Fruit fly (Drosophila melanogaster) whole organism, embryonic: ENCODE measurements around the gene Spn28Dc.

Source experiments
- Atf6 ChIP-seq: fragments of 200-800 bp; sonication (Bioruptor generic); IDR thresholded peaks from 2 replicates; pipeline ENCODE4 v1.3.6; 2022; ENCODE audit warnings: missing biosample characterization, missing genetic modification characterization
- CG10565 ChIP-seq: fragments of 200-800 bp; sonication (Bioruptor generic); optimal IDR thresholded peaks from 3 replicates; lab custom pipeline; 2016; ENCODE audit warnings: missing biosample characterization, mild to moderate bottlenecking, missing genetic modification characterization
- CG10979 ChIP-seq: fragments of 200-800 bp; sonication (Bioruptor generic); optimal IDR thresholded peaks from 2 replicates; lab custom pipeline; 2018; ENCODE audit warnings: missing biosample characterization, mild to moderate bottlenecking, missing genetic modification characterization, moderate library complexity
- CG11723 ChIP-seq: fragments of 200-800 bp; sonication (Bioruptor generic); optimal IDR thresholded peaks from 2 replicates; lab custom pipeline; 2017; ENCODE audit warnings: missing biosample characterization, mild to moderate bottlenecking, missing genetic modification characterization
- CG13296 ChIP-seq: fragments of 200-800 bp; sonication (Bioruptor generic); optimal IDR thresholded peaks from 3 replicates; lab custom pipeline; 2018; ENCODE audit warnings: missing biosample characterization, mild to moderate bottlenecking, missing genetic modification characterization
- CG14014 ChIP-seq: fragments of 200-800 bp; sonication (Bioruptor generic); IDR thresholded peaks from 2 replicates; pipeline ENCODE4 v1.3.6; 2022; ENCODE audit warnings: missing biosample characterization, missing genetic modification characterization
- CG15696 ChIP-seq: fragments of 200-800 bp; sonication (Bioruptor generic); optimal IDR thresholded peaks from 2 replicates; lab custom pipeline; 2019; ENCODE audit warnings: missing biosample characterization, mild to moderate bottlenecking, missing genetic modification characterization, moderate library complexity
- CG17186 ChIP-seq: fragments of 200-800 bp; sonication (Bioruptor generic); optimal IDR thresholded peaks from 3 replicates; lab custom pipeline; 2017; ENCODE audit warnings: missing biosample characterization, missing genetic modification reagents, missing genetic modification characterization
- CG1792 ChIP-seq: fragments of 200-800 bp; sonication (Bioruptor generic); optimal IDR thresholded peaks from 2 replicates; lab custom pipeline; 2016; ENCODE audit warnings: missing biosample characterization, missing genetic modification characterization
- CG30403 ChIP-seq: fragments of 200-800 bp; sonication (Bioruptor generic); optimal IDR thresholded peaks from 3 replicates; lab custom pipeline; 2016; ENCODE audit warnings: missing biosample characterization, missing genetic modification characterization
- CG31224 ChIP-seq: fragments of 200-800 bp; sonication (Bioruptor generic); IDR thresholded peaks from 2 replicates; pipeline ENCODE4 v1.3.6; 2022; ENCODE audit warnings: missing biosample characterization, missing genetic modification characterization
- CG4360 ChIP-seq: fragments of 200-800 bp; sonication (Bioruptor generic); IDR thresholded peaks from 2 replicates; pipeline ENCODE4 v1.3.6; 2022; ENCODE audit warnings: missing biosample characterization, missing genetic modification characterization
- CG5953 ChIP-seq: fragments of 200-800 bp; sonication (Bioruptor generic); IDR thresholded peaks from 2 replicates; pipeline ENCODE4 v1.3.6; 2022; ENCODE audit warnings: missing biosample characterization, missing genetic modification characterization
- CG6813 ChIP-seq: fragments of 200-800 bp; sonication (Bioruptor generic); optimal IDR thresholded peaks from 2 replicates; lab custom pipeline; 2017; ENCODE audit warnings: missing biosample characterization, missing genetic modification characterization, mild to moderate bottlenecking, moderate library complexity, missing genetic modification reagents
- CG6854 ChIP-seq: fragments of 200-800 bp; sonication (Bioruptor generic); optimal IDR thresholded peaks from 3 replicates; lab custom pipeline; 2017; ENCODE audit warnings: missing biosample characterization, mild to moderate bottlenecking, missing genetic modification characterization
- CG7786 ChIP-seq: fragments of 200-800 bp; sonication (Bioruptor generic); optimal IDR thresholded peaks from 2 replicates; lab custom pipeline; 2016; ENCODE audit warnings: missing biosample characterization, missing genetic modification characterization
- CG8359 ChIP-seq: fragments of 200-800 bp; sonication (Bioruptor generic); optimal IDR thresholded peaks from 2 replicates; lab custom pipeline; 2017; ENCODE audit warnings: missing biosample characterization, mild to moderate bottlenecking, missing genetic modification characterization, borderline replicate concordance
- CG9215 ChIP-seq: fragments of 200-800 bp; sonication (Bioruptor generic); IDR thresholded peaks from 2 replicates; pipeline ENCODE4 v1.3.6; 2022; ENCODE audit warnings: missing biosample characterization, missing genetic modification characterization
- CG9437 ChIP-seq: fragments of 200-800 bp; sonication (Bioruptor generic); optimal IDR thresholded peaks from 2 replicates; lab custom pipeline; 2018; ENCODE audit warnings: missing biosample characterization, mild to moderate bottlenecking, missing genetic modification characterization
- CG9817 ChIP-seq: fragments of 200-800 bp; sonication (Bioruptor generic); optimal IDR thresholded peaks from 2 replicates; lab custom pipeline; 2018; ENCODE audit warnings: missing biosample characterization, mild to moderate bottlenecking, missing genetic modification characterization, moderate library complexity
- CG9932 ChIP-seq: fragments of 200-800 bp; sonication (Bioruptor generic); IDR thresholded peaks from 2 replicates; pipeline ENCODE4 v1.3.6; 2022; ENCODE audit warnings: missing biosample characterization, missing genetic modification characterization
- CoRest ChIP-seq: fragments of 200-800 bp; sonication (Bioruptor generic); optimal IDR thresholded peaks from 3 replicates; lab custom pipeline; 2018; ENCODE audit warnings: missing biosample characterization, mild to moderate bottlenecking, missing genetic modification characterization, moderate library complexity
- H15 ChIP-seq: fragments of 200-800 bp; sonication (Bioruptor generic); IDR thresholded peaks from 3 replicates; pipeline ENCODE4 v1.3.6; 2022; ENCODE audit warnings: missing biosample characterization, missing genetic modification characterization
- MBD-R2 ChIP-seq: fragments of 200-800 bp; sonication (Bioruptor generic); IDR thresholded peaks from 2 replicates; pipeline ENCODE4 v1.3.6; 2022; ENCODE audit warnings: missing biosample characterization, missing genetic modification characterization
- Myb ChIP-seq: fragments of 200-800 bp; sonication (Bioruptor generic); optimal IDR thresholded peaks from 2 replicates; lab custom pipeline; 2016; ENCODE audit warnings: missing biosample characterization, missing genetic modification characterization
- Nf-YC ChIP-seq: fragments of 200-800 bp; optimal IDR thresholded peaks from 3 replicates; lab custom pipeline; 2019; ENCODE audit warnings: missing biosample characterization, mild to moderate bottlenecking, missing genetic modification characterization, moderate library complexity
- Oli ChIP-seq: fragments of 200-800 bp; sonication (Bioruptor generic); optimal IDR thresholded peaks from 2 replicates; lab custom pipeline; 2018; ENCODE audit warnings: missing biosample characterization, mild to moderate bottlenecking, missing genetic modification characterization, moderate library complexity
- Rfx ChIP-seq: fragments of 200-800 bp; sonication (Bioruptor generic); IDR thresholded peaks from 2 replicates; pipeline ENCODE4 v1.3.6; 2022; ENCODE audit warnings: missing biosample characterization, missing genetic modification characterization
- Spps ChIP-seq: fragments of 200-800 bp; sonication (Bioruptor generic); optimal IDR thresholded peaks from 2 replicates; lab custom pipeline; 2018; ENCODE audit warnings: missing biosample characterization, mild to moderate bottlenecking, missing genetic modification characterization
- Stat92E ChIP-seq, 3 experiments: fragments of >200 bp in 2 of 3; fragments of 200-800 bp in 1 of 3; sonication (Bioruptor generic) in 1 of 3; optimal IDR thresholded peaks; 2 replicates each; lab custom pipeline; 2017 to 2019; ENCODE audit warnings: missing biosample characterization in 3 of 3, missing genetic modification characterization in 3 of 3, mild to moderate bottlenecking in 1 of 3, moderate library complexity in 1 of 3
- Trl ChIP-seq, 3 experiments: fragments of >200 bp in 2 of 3; fragments of 200-800 bp in 1 of 3; sonication (Bioruptor generic) in 1 of 3; optimal IDR thresholded peaks; 2 replicates in 1 of 3; 3 replicates in 2 of 3; lab custom pipeline; 2016 to 2017; ENCODE audit warnings: missing biosample characterization in 1 of 3, missing genetic modification characterization in 1 of 3
- Xrp1 ChIP-seq: fragments of 200-800 bp; sonication (Bioruptor generic); IDR thresholded peaks from 2 replicates; pipeline ENCODE4 v1.3.6; 2022; ENCODE audit warnings: missing biosample characterization, missing genetic modification characterization
- ash1 ChIP-seq: fragments of 200-800 bp; sonication (Bioruptor generic); optimal IDR thresholded peaks from 2 replicates; lab custom pipeline; 2018; ENCODE audit warnings: missing biosample characterization, mild to moderate bottlenecking, missing genetic modification characterization
- danr ChIP-seq: fragments of 200-800 bp; sonication (Bioruptor generic); IDR thresholded peaks from 2 replicates; pipeline ENCODE4 v1.3.6; 2022; ENCODE audit warnings: missing biosample characterization, missing genetic modification characterization
- gcm2 ChIP-seq: fragments of 200-800 bp; sonication (Bioruptor generic); optimal IDR thresholded peaks from 2 replicates; lab custom pipeline; 2016; ENCODE audit warnings: missing biosample characterization, missing genetic modification characterization
- gfzf ChIP-seq: fragments of 200-800 bp; sonication (Bioruptor generic); optimal IDR thresholded peaks from 2 replicates; lab custom pipeline; 2016; ENCODE audit warnings: missing biosample characterization, mild to moderate bottlenecking, missing genetic modification characterization, moderate library complexity
- grau ChIP-seq: fragments of 200-800 bp; optimal IDR thresholded peaks from 3 replicates; lab custom pipeline; 2019; ENCODE audit warnings: missing biosample characterization, mild to moderate bottlenecking, missing genetic modification characterization, moderate library complexity
- gro ChIP-seq: fragments of 200-800 bp; sonication (Bioruptor generic); optimal IDR thresholded peaks from 2 replicates; lab custom pipeline; 2016; ENCODE audit warnings: missing biosample characterization, missing genetic modification characterization
- her ChIP-seq: fragments of 200-800 bp; sonication (Bioruptor generic); optimal IDR thresholded peaks from 2 replicates; lab custom pipeline; 2016; ENCODE audit warnings: missing biosample characterization, missing genetic modification characterization
- hth ChIP-seq: fragments of >200 bp; optimal IDR thresholded peaks from 2 replicates; lab custom pipeline; 2017; ENCODE audit warnings: inconsistent platforms
- kay ChIP-seq: fragments of 200-800 bp; sonication (Bioruptor generic); optimal IDR thresholded peaks from 2 replicates; lab custom pipeline; 2016; ENCODE audit warnings: missing biosample characterization, missing genetic modification characterization
- lmd ChIP-seq: fragments of 200-800 bp; sonication (Bioruptor generic); IDR thresholded peaks from 2 replicates; pipeline ENCODE4 v1.3.6; 2022; ENCODE audit warnings: missing biosample characterization, missing genetic modification characterization
- nerfin-2 ChIP-seq: fragments of 200-800 bp; sonication (Bioruptor generic); IDR thresholded peaks from 2 replicates; pipeline ENCODE4 v1.3.6; 2022; ENCODE audit warnings: missing biosample characterization, missing genetic modification characterization; ENCODE audit not compliant: partially characterized antibody
- pros ChIP-seq: fragments of 200-800 bp; sonication (Bioruptor generic); optimal IDR thresholded peaks from 3 replicates; lab custom pipeline; 2019; ENCODE audit warnings: missing biosample characterization, mild to moderate bottlenecking, missing genetic modification characterization, moderate library complexity
- sima ChIP-seq: fragments of 200-800 bp; sonication (Bioruptor generic); optimal IDR thresholded peaks from 2 replicates; lab custom pipeline; 2016; ENCODE audit warnings: missing biosample characterization, missing genetic modification characterization
- so ChIP-seq: fragments of 200-800 bp; sonication (Bioruptor generic); IDR thresholded peaks from 3 replicates; pipeline ENCODE4 v1.3.6; 2022; ENCODE audit warnings: missing biosample characterization, missing genetic modification characterization
- trh ChIP-seq: fragments of 200-800 bp; sonication (Bioruptor generic); optimal IDR thresholded peaks from 2 replicates; lab custom pipeline; 2016; ENCODE audit warnings: missing biosample characterization, missing genetic modification characterization
- tup ChIP-seq: fragments of 200-800 bp; sonication (Bioruptor generic); optimal IDR thresholded peaks from 2 replicates; lab custom pipeline; 2016; ENCODE audit warnings: missing biosample characterization, mild to moderate bottlenecking, missing genetic modification characterization, moderate library complexity

The Spn28Dc gene

DNA sequence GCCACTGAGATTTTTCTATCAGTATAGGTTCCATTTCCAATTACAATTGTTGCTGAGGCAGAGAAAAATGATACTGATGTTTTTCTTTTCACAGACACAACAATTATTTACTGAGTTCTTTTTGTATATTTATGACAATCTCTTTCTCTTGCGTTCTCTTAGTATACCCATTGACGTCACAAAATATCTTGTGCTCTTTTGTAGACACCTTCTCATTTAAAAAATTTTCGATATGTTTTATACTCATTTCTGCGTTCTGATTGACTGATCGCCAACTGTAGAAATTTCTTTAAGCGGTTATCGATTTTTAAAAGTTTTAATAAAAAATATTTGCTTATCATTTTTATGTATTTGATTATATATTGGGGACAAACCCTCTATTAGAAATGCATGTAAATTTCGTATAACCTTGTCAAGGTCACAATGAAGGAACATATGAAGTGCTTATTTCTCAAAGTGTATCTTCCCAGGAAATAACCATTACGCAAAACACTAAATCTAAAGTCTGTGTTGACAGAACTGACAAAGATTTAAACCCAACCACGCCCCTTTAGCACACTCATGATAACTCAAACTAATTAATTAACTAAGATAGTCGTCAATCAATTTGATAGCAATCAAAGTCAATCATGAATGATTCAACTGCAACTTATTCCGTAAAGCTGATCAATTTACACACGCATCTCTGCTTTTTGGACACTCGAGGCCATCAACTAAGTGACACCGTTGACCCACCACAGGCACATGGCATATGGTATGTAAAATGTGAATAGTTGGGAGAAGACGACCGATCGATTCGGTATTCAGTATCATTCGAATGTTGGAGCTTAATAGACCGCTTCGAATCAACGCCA is 3.8 kb upstream of the Spn28Dc start, which contains the start of the genes Glyat and Tg (continued):
- TF ChIP-seq CG10565 (no peak), nerfin-2 (GFP tag; lab: Robert Waterston, UW) (peak; percentile 49; the same call in 1 of the 2 replicates), CG8359 (GFP tag; lab: Kevin White, UChicago) (no peak), H15 (GFP tag; lab: Robert Waterston, UW) (no peak), CG31224 (GFP tag; lab: Robert Waterston, UW) (peak; percentile 47; the same call in 1 of the 2 replicates), lmd (peak; percentile 21; the same call in 1 of the 2 replicates), Xrp1 (GFP tag; lab: Robert Waterston, UW) (0 out of 2 replicates have a peak, but pooled peaks have one; percentile 22), gfzf (peak; percentile 54), gcm2 (no peak), trh (GFP tag; lab: Kevin White, UChicago) (no peak), CG7786 (GFP tag; lab: Kevin White, UChicago) (no peak), CG10979 (tag; lab: Kevin White, UChicago) (no peak), CG9437 (GFP tag; lab: Kevin White, UChicago) (peak; percentile 18), so (GFP tag; lab: Robert Waterston, UW) (no peak; the same call in 2 of the 3 replicates), Nf-YC (tag; lab: Kevin White, UChicago) (peak; percentile 16), hth (lab: Kevin White, UChicago) (no peak), CG5953 (GFP tag; lab: Robert Waterston, UW) (no peak), her (GFP tag; lab: Kevin White, UChicago) (peak; percentile 99), tup (GFP tag; lab: Kevin White, UChicago) (no peak), Myb (GFP tag; lab: Kevin White, UChicago) (peak; percentile 70), kay (GFP tag; lab: Kevin White, UChicago) (no peak), CG9817 (tag; lab: Kevin White, UChicago) (no peak), ash1 (no peak), CG9215 (GFP tag; lab: Robert Waterston, UW) (no peak; the same call in 1 of the 2 replicates), Spps (tag; lab: Kevin White, UChicago) (no peak), CG17186 (GFP tag; lab: Kevin White, UChicago) (no peak), CG4360 (no peak), CG13296 (GFP tag; lab: Kevin White, UChicago) (peak; percentile 34), gro (no peak), Atf6 (GFP tag; lab: Robert Waterston, UW) (peak; percentile 62), CG9932 (GFP tag; lab: Robert Waterston, UW) (peak; percentile 50), danr (GFP tag; lab: Robert Waterston, UW) (no peak), CG1792 (GFP tag; lab: Kevin White, UChicago) (no peak), Rfx (GFP tag; lab: Robert Waterston, UW) (peak; percentile 73), CoRest (tag; lab: Kevin White, UChicago) (peak; percentile 39), CG14014 (GFP tag; lab: Robert Waterston, UW) (peak; percentile 57), Oli (peak; percentile 4), CG6854 (no peak), grau (peak; percentile 41), CG15696 (no peak), MBD-R2 (0 out of 2 replicates have a peak, but pooled peaks have one; percentile 6), CG6813 (GFP tag; lab: Kevin White, UChicago) (no peak), pros (no peak), CG11723 (no peak), CG30403 (peak; percentile 20), Stat92E (GFP tag; optimal IDR thresholded peaks at IDR 0.05; lab: Kevin White, UChicago) (peak in 1 of 3 experiments; percentile 32), Trl (optimal IDR thresholded peaks at IDR 0.05; lab: Kevin White, UChicago) (peak; percentile 68 to 89), Trl (GFP tag; optimal IDR thresholded peaks at IDR 0.05; lab: Kevin White, UChicago) (no peak), sima (GFP tag; lab: Kevin White, UChicago) (no peak)
